Worm (Caenorhabditis elegans): Measurements from ENCODE around the gene srh-79.

Gene srh-79

ce11 chrV:7524447-7524846, 26.9 kb downstream of the srh-79 start, which contains the start of gene C54F6.20:
TSS of gene C54F6.20 (plus strand) at chrV:7524747.
- TF ChIP-seq skn-1 (tag; optimal IDR thresholded peaks at IDR 0.05), result no peak
- TF ChIP-seq ceh-16 (tag; optimal IDR thresholded peaks at IDR 0.05), result no peak
- TF ChIP-seq nhr-76 (tag; optimal IDR thresholded peaks at IDR 0.05), result no peak
- no peak for TF ChIP-seq ceh-9 (tag; optimal IDR thresholded peaks at IDR 0.05)
- TF ChIP-seq ztf-11 (tag; optimal IDR thresholded peaks at IDR 0.05), result no peak

- no peak for TF ChIP-seq nhr-11 (tag; optimal IDR thresholded peaks at IDR 0.05)
- TF ChIP-seq pha-4 (tag; optimal IDR thresholded peaks at IDR 0.05), result no peak
- no peak for TF ChIP-seq nhr-237 (tag; optimal IDR thresholded peaks at IDR 0.05)
- no peak for TF ChIP-seq jun-1 (tag; optimal IDR thresholded peaks at IDR 0.05)
- TF ChIP-seq nfya-1 (tag; optimal IDR thresholded peaks at IDR 0.05; ENCODE audit: insufficient read depth), result no peak
- TF ChIP-seq lin-39 (tag; optimal IDR thresholded peaks at IDR 0.05), result no peak
- no peak for TF ChIP-seq aly-2 (tag; optimal IDR thresholded peaks at IDR 0.05)
Measured at ce11 chrV:7525695-7526094, 28.2 kb downstream of the srh-79 start, which contains the start of gene C54F6.18. TSS of gene C54F6.18 (plus strand) at chrV:7525995.

ce11 chrV:7527153-7527552, 29.6 kb downstream of the srh-79 start, which contains the start of gene C54F6.17:
TSS of gene C54F6.17 (plus strand) at chrV:7527453.
- no peak for TF ChIP-seq zag-1 (tag; optimal IDR thresholded peaks at IDR 0.05)

ce11 chrV:7528816-7529215, 31.3 kb downstream of the srh-79 start, which contains the start of gene C54F6.5:
TSS of gene C54F6.5 (plus strand) at chrV:7529116.
- no peak for TF ChIP-seq nhr-67 (tag; optimal IDR thresholded peaks at IDR 0.05)
- no peak for TF ChIP-seq fos-1 (tag; optimal IDR thresholded peaks at IDR 0.05)
- TF ChIP-seq lsy-12 (tag; optimal IDR thresholded peaks at IDR 0.05), result no peak
- TF ChIP-seq nhr-28 (tag; optimal IDR thresholded peaks at IDR 0.05), result no peak

ce11 chrV:7529840-7530239, 32.3 kb downstream of the srh-79 start, which contains the start of gene swt-2:
TSS of gene swt-2 (plus strand) at chrV:7530140.
- TF ChIP-seq ZK546.5 (tag; optimal IDR thresholded peaks at IDR 0.05) (no peak), nfya-1 (tag; optimal IDR thresholded peaks at IDR 0.05; ENCODE audit: insufficient read depth) (no peak), lin-15B (tag; optimal IDR thresholded peaks at IDR 0.05) (no peak), fos-1 (tag; optimal IDR thresholded peaks at IDR 0.05) (no peak), nhr-25 (tag; optimal IDR thresholded peaks at IDR 0.05) (no peak), tbx-2 (tag; optimal IDR thresholded peaks at IDR 0.05) (no peak), ceh-16 (tag; optimal IDR thresholded peaks at IDR 0.05) (no peak), ceh-28 (tag; optimal IDR thresholded peaks at IDR 0.05) (no peak), aly-2 (tag; optimal IDR thresholded peaks at IDR 0.05) (no peak), mml-1 (tag; optimal IDR thresholded peaks at IDR 0.05) (no peak), elt-2 (tag; optimal IDR thresholded peaks at IDR 0.05) (no peak), nhr-23 (tag; optimal IDR thresholded peaks at IDR 0.05) (no peak), ztf-4 (tag; optimal IDR thresholded peaks at IDR 0.05) (no peak), lin-39 (tag; optimal IDR thresholded peaks at IDR 0.05) (no peak), eor-1 (tag; optimal IDR thresholded peaks at IDR 0.05) (no peak), R02D3.7 (tag; optimal IDR thresholded peaks at IDR 0.05) (no peak)

ce11 chrV:7532947-7533346, 35.4 kb downstream of the srh-79 start, which contains the start of gene C54F6.3:
TSS of gene C54F6.3 (plus strand) at chrV:7533247.
- no peak for TF ChIP-seq nhr-11 (tag; optimal IDR thresholded peaks at IDR 0.05)
- no peak for TF ChIP-seq ceh-16 (tag; optimal IDR thresholded peaks at IDR 0.05)
- no peak for TF ChIP-seq pqm-1 (tag; optimal IDR thresholded peaks at IDR 0.05)
- TF ChIP-seq nhr-23 (tag; optimal IDR thresholded peaks at IDR 0.05), result no peak
- no peak for TF ChIP-seq zag-1 (tag; optimal IDR thresholded peaks at IDR 0.05)
- TF ChIP-seq elt-1 (tag; optimal IDR thresholded peaks at IDR 0.05), result no peak
- TF ChIP-seq ceh-9 (tag; optimal IDR thresholded peaks at IDR 0.05), result no peak
- no peak for TF ChIP-seq ztf-4 (tag; optimal IDR thresholded peaks at IDR 0.05)
- TF ChIP-seq aly-2 (tag; optimal IDR thresholded peaks at IDR 0.05), result no peak

ce11 chrV:7538018-7538417, 40.5 kb downstream of the srh-79 start, which contains the start of gene C54F6.12:
TSS of gene C54F6.12 (minus strand) at chrV:7538118.
- TF ChIP-seq lin-15B (tag; optimal IDR thresholded peaks at IDR 0.05) (no peak), nhr-76 (tag; optimal IDR thresholded peaks at IDR 0.05) (no peak), fkh-2 (tag; optimal IDR thresholded peaks at IDR 0.05) (no peak), eor-1 (tag; optimal IDR thresholded peaks at IDR 0.05) (no peak), mml-1 (tag; optimal IDR thresholded peaks at IDR 0.05) (no peak), mdl-1 (tag; optimal IDR thresholded peaks at IDR 0.05) (no peak), nhr-43 (tag; optimal IDR thresholded peaks at IDR 0.05; ENCODE audit: poor library complexity, severe bottlenecking) (no peak), pqm-1 (tag; optimal IDR thresholded peaks at IDR 0.05) (no peak), fos-1 (tag; optimal IDR thresholded peaks at IDR 0.05) (no peak), snpc-4 (tag; optimal IDR thresholded peaks at IDR 0.05) (no peak), ztf-11 (tag; optimal IDR thresholded peaks at IDR 0.05) (no peak), ceh-9 (tag; optimal IDR thresholded peaks at IDR 0.05) (no peak), nhr-25 (tag; optimal IDR thresholded peaks at IDR 0.05) (no peak), unc-62 (GFP tag; optimal IDR thresholded peaks at IDR 0.05) (no peak), jun-1 (tag; optimal IDR thresholded peaks at IDR 0.05) (no peak), hmg-11 (tag; optimal IDR thresholded peaks at IDR 0.05) (no peak), ZK546.5 (tag; optimal IDR thresholded peaks at IDR 0.05) (no peak), R02D3.7 (tag; optimal IDR thresholded peaks at IDR 0.05) (no peak), egl-27 (tag; optimal IDR thresholded peaks at IDR 0.05) (no peak)

Data from whole organism, L3 larva.